Fruit fly (Drosophila melanogaster) whole organism, embryonic: ENCODE data around the gene CG13928.

Experiments
- ATbp ChIP-seq: fragments of 200-800 bp; sonication (Bioruptor generic); optimal IDR thresholded peaks from 2 replicates; lab custom pipeline; 2017; ENCODE audit warnings: missing biosample characterization, mild to moderate bottlenecking, missing genetic modification characterization, missing genetic modification reagents
- Antp ChIP-seq: fragments of 200-800 bp; sonication (Bioruptor generic); optimal IDR thresholded peaks from 3 replicates; lab custom pipeline; 2016; ENCODE audit warnings: missing biosample characterization, missing genetic modification characterization
- Asciz ChIP-seq: fragments of 200-800 bp; sonication (Bioruptor generic); optimal IDR thresholded peaks from 2 replicates; lab custom pipeline; 2017; ENCODE audit warnings: missing biosample characterization, mild to moderate bottlenecking, missing genetic modification characterization, missing genetic modification reagents
- Atf-2 ChIP-seq: fragments of 200-800 bp; sonication (Bioruptor generic); optimal IDR thresholded peaks from 2 replicates; lab custom pipeline; 2016; ENCODE audit warnings: missing biosample characterization, missing genetic modification characterization
- Awh ChIP-seq: fragments of 200-800 bp; sonication (Bioruptor generic); IDR thresholded peaks from 2 replicates; pipeline ENCODE4, ENCODE4 v1.3.6; 2022; ENCODE audit warnings: missing biosample characterization, missing genetic modification characterization
- BtbVII ChIP-seq: fragments of 200-800 bp; sonication (Bioruptor generic); optimal IDR thresholded peaks from 3 replicates; lab custom pipeline; 2017; ENCODE audit warnings: missing biosample characterization, mild to moderate bottlenecking, missing genetic modification characterization
- CG12155 ChIP-seq: fragments of 200-800 bp; sonication (Bioruptor generic); optimal IDR thresholded peaks from 3 replicates; lab custom pipeline; 2016; ENCODE audit warnings: missing biosample characterization, missing genetic modification characterization
- CG12769 ChIP-seq: fragments of 200-800 bp; sonication (Bioruptor generic); optimal IDR thresholded peaks from 2 replicates; lab custom pipeline; 2019; ENCODE audit warnings: missing biosample characterization, mild to moderate bottlenecking, missing genetic modification characterization, moderate library complexity
- CG14667 ChIP-seq: fragments of 200-800 bp; sonication (Bioruptor generic); IDR thresholded peaks from 2 replicates; pipeline ENCODE4 v1.3.6; 2022; ENCODE audit warnings: missing biosample characterization, missing genetic modification characterization
- CG15479 ChIP-seq: fragments of 200-800 bp; sonication (Bioruptor generic); optimal IDR thresholded peaks from 3 replicates; lab custom pipeline; 2019; ENCODE audit warnings: missing biosample characterization, mild to moderate bottlenecking, missing genetic modification characterization, moderate library complexity
- CG1603 ChIP-seq: fragments of 200-800 bp; sonication (Bioruptor generic); optimal IDR thresholded peaks from 2 replicates; lab custom pipeline; 2019; ENCODE audit warnings: missing biosample characterization, mild to moderate bottlenecking, missing genetic modification characterization, moderate library complexity
- CG16863 ChIP-seq: fragments of 200-800 bp; sonication (Bioruptor generic); optimal IDR thresholded peaks from 3 replicates; lab custom pipeline; 2016; ENCODE audit warnings: missing biosample characterization, missing genetic modification characterization
- CG17328 ChIP-seq: fragments of 200-800 bp; sonication (Bioruptor generic); IDR thresholded peaks from 2 replicates; pipeline ENCODE4 v1.3.6; 2022; ENCODE audit warnings: missing biosample characterization, missing genetic modification characterization
- CG18476 ChIP-seq: fragments of 200-800 bp; sonication (Bioruptor generic); optimal IDR thresholded peaks from 2 replicates; lab custom pipeline; 2016; ENCODE audit warnings: missing biosample characterization, mild to moderate bottlenecking, missing genetic modification characterization
- CG2199 ChIP-seq: fragments of 200-800 bp; sonication (Bioruptor generic); IDR thresholded peaks from 3 replicates; pipeline ENCODE4 v1.3.6; 2022; ENCODE audit warnings: missing biosample characterization, missing genetic modification characterization
- CG30403 ChIP-seq: fragments of 200-800 bp; sonication (Bioruptor generic); optimal IDR thresholded peaks from 3 replicates; lab custom pipeline; 2016; ENCODE audit warnings: missing biosample characterization, missing genetic modification characterization
- CG31388 ChIP-seq: fragments of 200-800 bp; sonication (Bioruptor generic); optimal IDR thresholded peaks from 2 replicates; lab custom pipeline; 2016; ENCODE audit warnings: missing biosample characterization, missing genetic modification characterization
- CG3726 ChIP-seq: fragments of 200-800 bp; sonication (Bioruptor generic); IDR thresholded peaks from 3 replicates; pipeline ENCODE4, ENCODE4 v1.3.6; 2022; ENCODE audit warnings: missing biosample characterization, missing genetic modification characterization
- CG4404 ChIP-seq: fragments of 200-800 bp; sonication (Bioruptor generic); IDR thresholded peaks from 2 replicates; pipeline ENCODE4 v1.3.6; 2022; ENCODE audit warnings: missing biosample characterization, missing genetic modification characterization
- CG5245 ChIP-seq: fragments of 200-800 bp; sonication (Bioruptor generic); optimal IDR thresholded peaks from 3 replicates; lab custom pipeline; 2016; ENCODE audit warnings: missing biosample characterization, missing genetic modification characterization
- CG6254 ChIP-seq: fragments of 200-800 bp; sonication (Bioruptor generic); optimal IDR thresholded peaks from 3 replicates; lab custom pipeline; 2017; ENCODE audit warnings: mild to moderate bottlenecking, missing biosample characterization, missing genetic modification reagents, missing genetic modification characterization
- CG6813 ChIP-seq: fragments of 200-800 bp; sonication (Bioruptor generic); optimal IDR thresholded peaks from 2 replicates; lab custom pipeline; 2017; ENCODE audit warnings: missing biosample characterization, missing genetic modification characterization, mild to moderate bottlenecking, moderate library complexity, missing genetic modification reagents
- CG7987 ChIP-seq: fragments of 200-800 bp; sonication (Bioruptor generic); optimal IDR thresholded peaks from 2 replicates; lab custom pipeline; 2018; ENCODE audit warnings: missing biosample characterization, mild to moderate bottlenecking, missing genetic modification characterization, moderate library complexity
- CG8478 ChIP-seq: fragments of >200 bp; optimal IDR thresholded peaks from 2 replicates; lab custom pipeline; 2018
- CG8924 ChIP-seq: fragments of 200-800 bp; optimal IDR thresholded peaks from 3 replicates; lab custom pipeline; 2019; ENCODE audit warnings: missing biosample characterization, mild to moderate bottlenecking, missing genetic modification characterization, moderate library complexity
- CG9797 ChIP-seq: fragments of 200-800 bp; sonication (Bioruptor generic); optimal IDR thresholded peaks from 3 replicates; lab custom pipeline; 2018; ENCODE audit warnings: missing biosample characterization, mild to moderate bottlenecking, missing genetic modification characterization
- CHES-1-like ChIP-seq: fragments of 200-800 bp; sonication (Bioruptor generic); optimal IDR thresholded peaks from 2 replicates; lab custom pipeline; 2016; ENCODE audit warnings: missing biosample characterization, missing genetic modification characterization
- Dek ChIP-seq: fragments of 200-800 bp; sonication (Bioruptor generic); optimal IDR thresholded peaks from 3 replicates; lab custom pipeline; 2019; ENCODE audit warnings: missing biosample characterization, mild to moderate bottlenecking, missing genetic modification characterization, moderate library complexity
- Doc3 ChIP-seq: fragments of 200-800 bp; sonication (Bioruptor generic); IDR thresholded peaks from 3 replicates; pipeline ENCODE4 v1.3.6; 2022; ENCODE audit warnings: missing biosample characterization, missing genetic modification characterization; ENCODE audit not compliant: partially characterized antibody
- E2f2 ChIP-seq: fragments of 200-800 bp; sonication (Bioruptor generic); IDR thresholded peaks from 2 replicates; pipeline ENCODE4 v1.3.6; 2022; ENCODE audit warnings: missing biosample characterization, missing genetic modification characterization
- NC2α ChIP-seq: fragments of 200-800 bp; sonication (Bioruptor generic); optimal IDR thresholded peaks from 2 replicates; lab custom pipeline; 2016; ENCODE audit warnings: missing biosample characterization, missing genetic modification characterization
- Sox100B ChIP-seq: fragments of 200-800 bp; sonication (Bioruptor generic); optimal IDR thresholded peaks from 3 replicates; lab custom pipeline; 2018; ENCODE audit warnings: missing biosample characterization, mild to moderate bottlenecking, missing genetic modification characterization
- Stat92E ChIP-seq, 3 experiments: fragments of >200 bp in 2 of 3; fragments of 200-800 bp in 1 of 3; sonication (Bioruptor generic) in 1 of 3; optimal IDR thresholded peaks; 2 replicates each; lab custom pipeline; 2017 to 2019; ENCODE audit warnings: missing biosample characterization in 3 of 3, missing genetic modification characterization in 3 of 3, mild to moderate bottlenecking in 1 of 3, moderate library complexity in 1 of 3
- Xrp1 ChIP-seq: fragments of 200-800 bp; sonication (Bioruptor generic); IDR thresholded peaks from 2 replicates; pipeline ENCODE4 v1.3.6; 2022; ENCODE audit warnings: missing biosample characterization, missing genetic modification characterization
- az2 ChIP-seq: fragments of 200-800 bp; sonication (Bioruptor generic); optimal IDR thresholded peaks from 3 replicates; lab custom pipeline; 2016; ENCODE audit warnings: missing biosample characterization, missing genetic modification characterization
- fd64A ChIP-seq: fragments of 200-800 bp; sonication (Bioruptor generic); optimal IDR thresholded peaks from 3 replicates; lab custom pipeline; 2018; ENCODE audit warnings: missing biosample characterization, mild to moderate bottlenecking, missing genetic modification characterization
- gt ChIP-seq: fragments of 200-800 bp; sonication (Bioruptor generic); IDR thresholded peaks from 2 replicates; pipeline ENCODE4 v1.3.6; 2022; ENCODE audit warnings: missing biosample characterization, missing genetic modification characterization
- hbn ChIP-seq: fragments of 200-800 bp; sonication (Bioruptor generic); IDR thresholded peaks from 2 replicates; pipeline ENCODE4 v1.3.6; 2022; ENCODE audit warnings: missing biosample characterization, missing genetic modification characterization; ENCODE audit not compliant: partially characterized antibody
- her ChIP-seq: fragments of 200-800 bp; sonication (Bioruptor generic); optimal IDR thresholded peaks from 2 replicates; lab custom pipeline; 2016; ENCODE audit warnings: missing biosample characterization, missing genetic modification characterization
- lab ChIP-seq: fragments of 200-800 bp; sonication (Bioruptor generic); optimal IDR thresholded peaks from 3 replicates; lab custom pipeline; 2017; ENCODE audit warnings: missing biosample characterization, missing genetic modification characterization, mild to moderate bottlenecking, moderate library complexity, missing genetic modification reagents
- lmd ChIP-seq: fragments of 200-800 bp; sonication (Bioruptor generic); IDR thresholded peaks from 2 replicates; pipeline ENCODE4 v1.3.6; 2022; ENCODE audit warnings: missing biosample characterization, missing genetic modification characterization
- nmo ChIP-seq: fragments of 200-800 bp; sonication (Bioruptor generic); optimal IDR thresholded peaks from 2 replicates; lab custom pipeline; 2018; ENCODE audit warnings: missing biosample characterization, mild to moderate bottlenecking, missing genetic modification characterization, moderate library complexity
- nom ChIP-seq: fragments of 200-800 bp; sonication (Bioruptor generic); optimal IDR thresholded peaks from 2 replicates; lab custom pipeline; 2017; ENCODE audit warnings: missing biosample characterization, missing genetic modification characterization, mild to moderate bottlenecking, moderate library complexity, missing genetic modification reagents
- org-1 ChIP-seq: fragments of 200-800 bp; sonication (Bioruptor generic); optimal IDR thresholded peaks from 2 replicates; lab custom pipeline; 2017; ENCODE audit warnings: missing biosample characterization, missing genetic modification characterization
- pb ChIP-seq: fragments of 200-800 bp; sonication (Bioruptor generic); optimal IDR thresholded peaks from 3 replicates; lab custom pipeline; 2016; ENCODE audit warnings: missing biosample characterization, missing genetic modification characterization
- pros ChIP-seq: fragments of 200-800 bp; sonication (Bioruptor generic); optimal IDR thresholded peaks from 3 replicates; lab custom pipeline; 2019; ENCODE audit warnings: missing biosample characterization, mild to moderate bottlenecking, missing genetic modification characterization, moderate library complexity
- rib ChIP-seq: fragments of 200-800 bp; sonication (Bioruptor generic); IDR thresholded peaks from 2 replicates; pipeline ENCODE4 v1.3.6; 2022; ENCODE audit warnings: missing biosample characterization, missing genetic modification characterization
- sqz ChIP-seq: fragments of 200-800 bp; sonication (Bioruptor generic); optimal IDR thresholded peaks from 3 replicates; lab custom pipeline; 2018; ENCODE audit warnings: missing biosample characterization, mild to moderate bottlenecking, missing genetic modification characterization
- tll ChIP-seq, 2 experiments: fragments of 200-800 bp in 1 of 2; fragments of >200 bp in 1 of 2; sonication (Bioruptor generic) in 1 of 2; optimal IDR thresholded peaks; 2 replicates each; lab custom pipeline; 2017 to 2019; ENCODE audit warnings: missing biosample characterization in 2 of 2, missing genetic modification characterization in 2 of 2, mild to moderate bottlenecking in 1 of 2, moderate library complexity in 1 of 2
- tup ChIP-seq: fragments of 200-800 bp; sonication (Bioruptor generic); optimal IDR thresholded peaks from 2 replicates; lab custom pipeline; 2016; ENCODE audit warnings: missing biosample characterization, mild to moderate bottlenecking, missing genetic modification characterization, moderate library complexity

Gene CG13928

dm6 chr3L:1647276-1647919, 19.2 kb upstream of the CG13928 start, which contains the start of the genes CG17249 and Bro (continued):
- peak; percentile 8 for TF ChIP-seq CG7987 (GFP tag; lab: Kevin White, UChicago)
- TF ChIP-seq CHES-1-like (GFP tag; lab: Kevin White, UChicago) = peak; percentile 55
- TF ChIP-seq fd64A = no peak
- no peak for TF ChIP-seq CG3726
- peak; percentile 31 for TF ChIP-seq nmo
- TF ChIP-seq hbn = no peak
- TF ChIP-seq Doc3 (GFP tag; lab: Robert Waterston, UW) = 0 out of 3 replicates have a peak, but pooled peaks have one; percentile 21
- peak; percentile 59 for TF ChIP-seq CG12769
- peak; percentile 42 for TF ChIP-seq CG16863 (GFP tag; lab: Kevin White, UChicago)
- no peak for TF ChIP-seq Dek (tag; lab: Kevin White, UChicago)
- TF ChIP-seq Antp = peak; percentile 27
- no peak for TF ChIP-seq NC2α (GFP tag; lab: Kevin White, UChicago)
- no peak for TF ChIP-seq pros
- TF ChIP-seq sqz (GFP tag; lab: Kevin White, UChicago) = no peak
- peak; percentile 43 for TF ChIP-seq CG12155 (GFP tag; lab: Kevin White, UChicago)
- peak; percentile 22 for TF ChIP-seq CG30403
- TF ChIP-seq Atf-2 = no peak
- no peak for TF ChIP-seq lmd
- TF ChIP-seq Xrp1 (GFP tag; lab: Robert Waterston, UW) = no peak
- TF ChIP-seq org-1 (GFP tag; lab: Kevin White, UChicago) = no peak
- peak; percentile 97 for TF ChIP-seq E2f2 (GFP tag; lab: Robert Waterston, UW)
- TF ChIP-seq Stat92E (GFP tag; optimal IDR thresholded peaks at IDR 0.05; lab: Kevin White, UChicago) = no peak
- no peak for TF ChIP-seq CG6254 (GFP tag; lab: Kevin White, UChicago)
- no peak for TF ChIP-seq CG31388 (GFP tag; lab: Kevin White, UChicago)
- no peak for TF ChIP-seq BtbVII
- TF ChIP-seq nom (GFP tag; lab: Kevin White, UChicago) = no peak
- peak; percentile 37 for TF ChIP-seq CG8924 (tag; lab: Kevin White, UChicago)
- TF ChIP-seq pb (GFP tag; lab: Kevin White, UChicago) = no peak
- no peak for TF ChIP-seq CG8478 (lab: Kevin White, UChicago)
- no peak for TF ChIP-seq CG5245 (GFP tag; lab: Kevin White, UChicago)
- TF ChIP-seq tup = peak; percentile 14
- no peak for TF ChIP-seq tll (GFP tag; optimal IDR thresholded peaks at IDR 0.05; lab: Kevin White, UChicago)
- no peak for TF ChIP-seq lab (GFP tag; lab: Kevin White, UChicago)
- TF ChIP-seq az2 (GFP tag; lab: Kevin White, UChicago) = peak; percentile 26
- no peak for TF ChIP-seq CG4404 (GFP tag; lab: Robert Waterston, UW)
- no peak for TF ChIP-seq CG15479
- TF ChIP-seq CG9797 = peak; percentile 62
- no peak for TF ChIP-seq CG6813 (GFP tag; lab: Kevin White, UChicago)
- TF ChIP-seq Awh (GFP tag; lab: Robert Waterston, UW) = no peak
- TF ChIP-seq CG1603 (tag; lab: Kevin White, UChicago) = peak; percentile 85
- no peak for TF ChIP-seq CG17328
- TF ChIP-seq her (GFP tag; lab: Kevin White, UChicago) = peak; percentile 50
- TF ChIP-seq CG2199 (GFP tag; lab: Robert Waterston, UW) = no peak
- TF ChIP-seq CG14667 = no peak
- no peak for TF ChIP-seq rib (GFP tag; lab: Robert Waterston, UW)
- no peak for TF ChIP-seq Asciz (GFP tag; lab: Kevin White, UChicago)
- TF ChIP-seq CG18476 (GFP tag; lab: Kevin White, UChicago) = no peak
- no peak for TF ChIP-seq ATbp (GFP tag; lab: Kevin White, UChicago)
- TF ChIP-seq Sox100B (GFP tag; lab: Kevin White, UChicago) = no peak
- no peak for TF ChIP-seq gt (GFP tag; lab: Robert Waterston, UW)
